Worm (Caenorhabditis elegans): ENCODE data around the gene F21A3.2.

Gene F21A3.2

DNA sequence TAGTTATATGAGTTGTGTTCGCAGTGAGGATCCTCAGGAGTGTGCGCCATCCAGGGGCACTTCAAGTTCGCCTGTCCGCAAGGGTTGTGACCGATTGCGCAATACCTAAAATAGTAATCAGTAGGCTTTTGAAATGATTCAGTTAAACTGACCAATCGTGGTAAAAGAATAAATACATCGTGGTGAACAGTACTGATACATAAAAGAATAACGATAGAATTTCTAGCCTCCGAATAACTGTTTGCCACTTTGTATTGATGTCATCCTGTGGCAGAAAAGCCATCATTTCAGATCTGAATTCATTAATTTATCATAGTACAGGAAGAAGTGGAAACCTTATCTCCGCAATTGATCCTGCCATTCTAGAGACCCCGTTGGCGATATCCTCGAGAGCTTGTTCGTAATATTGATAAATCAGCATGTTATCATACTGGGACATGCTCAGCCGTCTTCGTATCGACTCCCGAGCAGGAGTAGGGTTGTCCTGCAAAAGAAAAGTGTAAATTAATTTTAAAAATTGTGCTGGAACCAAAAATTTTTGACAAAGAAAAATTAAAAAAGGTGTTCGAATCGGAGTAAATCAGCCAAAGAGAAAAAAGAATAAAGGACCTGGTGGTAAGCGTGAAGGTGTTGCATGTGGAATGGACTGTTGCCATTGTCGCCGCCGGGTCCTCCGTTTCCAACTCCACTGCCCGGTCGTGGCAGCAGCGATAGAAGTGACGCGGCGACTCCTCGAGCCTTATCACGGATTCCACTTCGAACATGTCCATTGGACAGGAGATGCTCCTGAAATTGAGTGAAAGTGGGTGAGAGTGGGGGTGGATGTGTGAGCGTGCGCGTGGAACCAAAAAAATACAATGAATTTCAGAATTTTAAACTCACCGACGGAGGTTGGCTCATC is 20.7 kb downstream of the F21A3.2 start (continued):
- TF ChIP-seq T26A5.8 (tag; optimal IDR thresholded peaks at IDR 0.05) (no peak), mes-4 (tag; optimal IDR thresholded peaks at IDR 0.05) (no peak), ceh-27 (GFP tag; optimal IDR thresholded peaks at IDR 0.05) (peak; percentile 37), die-1 (tag; optimal IDR thresholded peaks at IDR 0.05) (peak; percentile 20), ceh-40 (GFP tag; IDR thresholded peaks at IDR 0.05) (0 out of 2 replicates have a peak, but pooled peaks have one; percentile 1), F22D6.2 (tag; optimal IDR thresholded peaks at IDR 0.05) (no peak), ztf-18 (tag; optimal IDR thresholded peaks at IDR 0.05) (peak; percentile 50), T07F8.4 (tag; optimal IDR thresholded peaks at IDR 0.05) (no peak), Y56A3A.18 (GFP tag; IDR thresholded peaks at IDR 0.05) (peak; percentile 42; the same call in 1 of the 2 replicates)

DNA sequence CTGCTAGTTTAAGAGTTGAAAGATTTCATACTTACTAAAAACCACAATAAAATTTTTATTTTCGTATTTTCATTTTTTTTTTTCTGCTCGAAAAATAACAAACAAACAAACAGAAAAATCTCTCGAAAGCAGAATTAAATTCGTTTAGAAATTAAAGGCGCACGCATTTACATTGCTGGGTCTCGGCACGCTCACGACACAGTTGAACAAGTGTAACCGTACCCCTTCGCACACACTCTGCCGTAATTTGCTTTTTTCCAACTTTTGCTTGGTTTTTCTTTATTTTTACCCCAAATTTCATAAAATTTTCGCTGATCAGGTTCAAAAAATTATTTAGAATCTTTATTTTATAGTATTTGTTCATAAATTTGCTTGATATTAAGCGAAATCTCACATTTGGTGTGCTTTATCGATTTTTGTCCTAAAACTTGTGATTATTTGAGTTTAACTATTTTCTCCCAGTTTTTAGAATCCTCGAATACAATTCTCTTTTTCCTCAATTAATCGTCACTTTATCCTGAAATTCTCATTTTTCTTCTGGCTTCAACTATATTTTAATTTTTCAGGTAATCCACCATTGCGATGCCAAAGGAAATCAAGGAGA is 22.0 kb downstream of the F21A3.2 start, which contains the start of gene rpl-38:
TSS of gene rpl-38 (plus strand) at position 554 of the 604 bp plus-strand sequence.
- peak; percentile 76 for TF ChIP-seq lin-54 (GFP tag; optimal IDR thresholded peaks at IDR 0.05)
- TF ChIP-seq B0019.2 (GFP tag; conservative IDR thresholded peaks at IDR 0.05) = peak; percentile 37; the same call in 1 of the 2 replicates
- TF ChIP-seq mcd-1 (GFP tag; IDR thresholded peaks at IDR 0.05) = peak; percentile 75
- TF ChIP-seq ztf-26 (tag; optimal IDR thresholded peaks at IDR 0.05) = no peak
- TF ChIP-seq madf-8 (GFP tag; conservative IDR thresholded peaks at IDR 0.05) = peak; percentile 49
- TF ChIP-seq repo-1 (tag; optimal IDR thresholded peaks at IDR 0.05) = no peak
- peak; percentile 40; the same call in 1 of the 2 replicates for TF ChIP-seq B0336.3 (GFP tag; IDR thresholded peaks at IDR 0.05)
- TF ChIP-seq snpc-3.4 (tag; optimal IDR thresholded peaks at IDR 0.05) = peak; percentile 90
- peak; percentile 99 for TF ChIP-seq F33H1.4 (GFP tag; IDR thresholded peaks at IDR 0.05)
- peak; percentile 34 for TF ChIP-seq lsy-27 (tag; optimal IDR thresholded peaks at IDR 0.05; ENCODE audit: borderline replicate concordance, insufficient read depth)
- TF ChIP-seq Y67H2A.10 (GFP tag; conservative IDR thresholded peaks at IDR 0.05) = no peak
- TF ChIP-seq dox-1 (GFP tag; IDR thresholded peaks at IDR 0.05) = peak; percentile 66
- TF ChIP-seq xnd-1 (tag; optimal IDR thresholded peaks at IDR 0.05) = peak; percentile 70
- TF ChIP-seq T07F8.4 (tag; optimal IDR thresholded peaks at IDR 0.05) = no peak
- no peak for TF ChIP-seq nhr-27 (tag; optimal IDR thresholded peaks at IDR 0.05)
- TF ChIP-seq F23B12.7 (tag; optimal IDR thresholded peaks at IDR 0.05; ENCODE audit: insufficient read depth) = peak; percentile 78
- peak; percentile 85 for TF ChIP-seq nfyb-1 (GFP tag; IDR thresholded peaks at IDR 0.05)
- no peak for TF ChIP-seq ztf-22 (GFP tag; optimal IDR thresholded peaks at IDR 0.05)
- TF ChIP-seq tbp1 (GFP tag; optimal IDR thresholded peaks at IDR 0.05) = peak; percentile 70
- TF ChIP-seq snpc-4 (GFP tag; optimal IDR thresholded peaks at IDR 0.05) = no peak
- TF ChIP-seq snpc-4 (tag; optimal IDR thresholded peaks at IDR 0.05) = peak; percentile 68 to 79 (median 76)
- peak; percentile 38; the same call in 1 of the 2 replicates for TF ChIP-seq ceh-100 (GFP tag; IDR thresholded peaks at IDR 0.05)
- no peak for TF ChIP-seq chd-7 (tag; optimal IDR thresholded peaks at IDR 0.05)
- TF ChIP-seq C17E4.6 (GFP tag; IDR thresholded peaks at IDR 0.05) = 0 out of 2 replicates have a peak, but pooled peaks have one; percentile 45
- no peak for TF ChIP-seq lag-1 (GFP tag; IDR thresholded peaks at IDR 0.05)
- peak; percentile 90 for TF ChIP-seq pbrm-1 (GFP tag; IDR thresholded peaks at IDR 0.05)
- TF ChIP-seq F57C9.4 (tag; optimal IDR thresholded peaks at IDR 0.05) = no peak
- TF ChIP-seq sptf-2 (GFP tag; optimal IDR thresholded peaks at IDR 0.05) = no peak
- peak; percentile 85 for TF ChIP-seq snpc-1.3 (tag; optimal IDR thresholded peaks at IDR 0.05; ENCODE audit: insufficient read depth)
- peak; percentile 52 for TF ChIP-seq ekl-4 (GFP tag; IDR thresholded peaks at IDR 0.05)
- no peak for TF ChIP-seq cebp-1 (GFP tag; IDR thresholded peaks at IDR 0.05)
- TF ChIP-seq cebp-1 (tag; optimal IDR thresholded peaks at IDR 0.05) = peak; percentile 64
- TF ChIP-seq ZK185.1 (tag; optimal IDR thresholded peaks at IDR 0.05; ENCODE audit: poor library complexity, severe bottlenecking) = peak; percentile 50
- peak; percentile 30 for TF ChIP-seq K12H6.12 (tag; optimal IDR thresholded peaks at IDR 0.05)
- TF ChIP-seq ceh-27 (GFP tag; optimal IDR thresholded peaks at IDR 0.05) = peak; percentile 62
- peak; percentile 91 for TF ChIP-seq madf-6 (GFP tag; IDR thresholded peaks at IDR 0.05)
- peak; percentile 46 for TF ChIP-seq B0261.1 (tag; optimal IDR thresholded peaks at IDR 0.05)

All from whole organism, young adult.